Worm (Caenorhabditis elegans) whole organism, mixed stage, embryonic: Measurements from ENCODE around the gene B0513.90.

Experiments
- blmp-1 ChIP-seq: fragments of 150-350 bp; optimal IDR thresholded peaks from 2 replicates; lab custom pipeline; 2014; ENCODE audit warnings: missing biosample characterization, missing genetic modification characterization
- ces-1 ChIP-seq: fragments of 150-350 bp; optimal IDR thresholded peaks from 2 replicates; lab custom pipeline; 2014; ENCODE audit warnings: missing biosample characterization, missing genetic modification reagents, missing genetic modification characterization
- drap-1 ChIP-seq: fragments of 200-800 bp; sonication (Bioruptor generic); optimal IDR thresholded peaks from 3 replicates; lab custom pipeline; 2018; ENCODE audit warnings: mild to moderate bottlenecking, missing genetic modification characterization, missing compliant biosample characterization
- flh-1 ChIP-seq: fragments of 200-800 bp; sonication (Bioruptor generic); optimal IDR thresholded peaks from 2 replicates; lab custom pipeline; 2018; ENCODE audit warnings: mild to moderate bottlenecking, missing genetic modification characterization, moderate library complexity, missing compliant biosample characterization
- ham-2 ChIP-seq: fragments of 200-800 bp; sonication (Bioruptor generic); optimal IDR thresholded peaks from 2 replicates; lab custom pipeline; 2018; ENCODE audit warnings: mild to moderate bottlenecking, missing genetic modification characterization, missing compliant biosample characterization
- hlh-1 ChIP-seq: fragments of 150-350 bp; optimal IDR thresholded peaks from 2 replicates; lab custom pipeline; 2014; ENCODE audit warnings: missing biosample characterization, missing genetic modification reagents, missing genetic modification characterization
- pha-4 ChIP-seq: fragments of 150-350 bp; optimal IDR thresholded peaks from 2 replicates; lab custom pipeline; 2018; ENCODE audit warnings: missing biosample characterization, missing genetic modification reagents, missing genetic modification characterization
- unc-120 ChIP-seq: sonication (generic microtip); optimal IDR thresholded peaks from 2 replicates; lab custom pipeline; 2017; ENCODE audit warnings: missing genetic modification characterization, missing compliant biosample characterization; ENCODE audit not compliant: poor library complexity, severe bottlenecking

B0513.90 gene

DNA sequence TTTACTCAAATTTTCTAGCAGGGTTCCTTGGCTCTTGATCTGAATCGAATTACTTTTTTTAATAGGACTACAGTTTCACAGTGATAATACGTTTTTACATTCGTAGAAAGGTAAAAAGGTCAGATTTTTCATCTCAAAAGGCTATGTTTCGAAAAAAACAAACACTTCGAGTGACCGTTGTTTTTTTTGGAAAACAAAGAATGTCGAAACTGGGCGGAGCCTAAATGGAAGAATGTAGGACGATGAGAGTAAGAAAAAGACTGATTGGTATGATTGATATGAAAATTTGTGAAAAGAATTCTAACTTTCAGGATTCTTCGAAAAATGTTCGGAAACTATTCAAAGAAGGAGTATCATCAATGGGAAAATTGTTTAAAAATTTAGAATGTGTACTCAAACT, 46.1 kb downstream of the B0513.90 start, which contains the start of gene Y37A1A.2:
Gene Y37A1A.2, minus strand, starts transcription at position 101 of the 400 bp plus-strand sequence.
- no peak for TF ChIP-seq ces-1 (GFP tag; lab: Kevin White, UChicago)
- no peak for TF ChIP-seq ham-2 (GFP tag; lab: Kevin White, UChicago)
- TF ChIP-seq unc-120: no peak
- TF ChIP-seq pha-4 (tag; lab: Kevin White, UChicago): no peak
- TF ChIP-seq blmp-1 (tag; lab: Kevin White, UChicago): no peak
- TF ChIP-seq drap-1: no peak
- TF ChIP-seq hlh-1: no peak
- no peak for TF ChIP-seq flh-1 (GFP tag; lab: Kevin White, UChicago)
